Fruit fly (Drosophila melanogaster): Measurements from ENCODE around the gene NHP2.

The NHP2 gene

dm6 chr3L:14790127-14790589 lies 11.8 kb downstream of the NHP2 start (continued):
- TF ChIP-seq CG3838 (GFP tag; optimal IDR thresholded peaks at IDR 0.05): no peak
- no peak for TF ChIP-seq sr (GFP tag; IDR thresholded peaks at IDR 0.05)
- peak; percentile 88 for TF ChIP-seq Camta (GFP tag; optimal IDR thresholded peaks at IDR 0.05)
- peak; percentile 79 for TF ChIP-seq CG4404 (GFP tag; IDR thresholded peaks at IDR 0.05)
- no peak; the same call in 2 of the 3 replicates for TF ChIP-seq CG14050 (GFP tag; IDR thresholded peaks at IDR 0.05)
- TF ChIP-seq Bdp1 (GFP tag; optimal IDR thresholded peaks at IDR 0.05): peak; percentile 83
- TF ChIP-seq Sox100B (GFP tag; optimal IDR thresholded peaks at IDR 0.05): no peak
- TF ChIP-seq stc (GFP tag; IDR thresholded peaks at IDR 0.05): peak; percentile 58
- TF ChIP-seq Hsf (GFP tag; optimal IDR thresholded peaks at IDR 0.05): peak; percentile 90
- no peak for TF ChIP-seq CG15011 (GFP tag; optimal IDR thresholded peaks at IDR 0.05)
- no peak for TF ChIP-seq dmrt99B (tag; optimal IDR thresholded peaks at IDR 0.05)
- TF ChIP-seq Side (GFP tag; optimal IDR thresholded peaks at IDR 0.05): peak; percentile 87
- TF ChIP-seq CoRest (tag; optimal IDR thresholded peaks at IDR 0.05): peak; percentile 45
- no peak for TF ChIP-seq pros (GFP tag; optimal IDR thresholded peaks at IDR 0.05)
- TF ChIP-seq croc (GFP tag; conservative IDR thresholded peaks at IDR 0.05): peak; percentile 61; the same call in 2 of the 3 replicates
- peak; percentile 74; the same call in 2 of the 3 replicates for TF ChIP-seq mld (GFP tag; IDR thresholded peaks at IDR 0.05; ENCODE audit: partially characterized antibody)
- 0 out of 3 replicates have a peak, but pooled peaks have one; percentile 54 for TF ChIP-seq CG2889 (GFP tag; IDR thresholded peaks at IDR 0.05)
- TF ChIP-seq grau (tag; optimal IDR thresholded peaks at IDR 0.05): peak; percentile 67
- TF ChIP-seq ERR (GFP tag; optimal IDR thresholded peaks at IDR 0.05): peak; percentile 68
- TF ChIP-seq CG6813 (GFP tag; optimal IDR thresholded peaks at IDR 0.05): no peak
- TF ChIP-seq crc (GFP tag; optimal IDR thresholded peaks at IDR 0.05): peak; percentile 72
- TF ChIP-seq hbn (GFP tag; IDR thresholded peaks at IDR 0.05; ENCODE audit: partially characterized antibody): peak; percentile 69
- TF ChIP-seq Xbp1 (GFP tag; optimal IDR thresholded peaks at IDR 0.05): peak; percentile 83
- peak; percentile 63 for TF ChIP-seq Hr3 (GFP tag; optimal IDR thresholded peaks at IDR 0.05)
- no peak for TF ChIP-seq Jarid2 (GFP tag; optimal IDR thresholded peaks at IDR 0.05)
- peak; percentile 49 for TF ChIP-seq D19B (GFP tag; optimal IDR thresholded peaks at IDR 0.05)
- peak; percentile 88 for TF ChIP-seq CG8944 (GFP tag; optimal IDR thresholded peaks at IDR 0.05)
- TF ChIP-seq onecut (GFP tag; IDR thresholded peaks at IDR 0.05): peak; percentile 22; the same call in 1 of the 2 replicates
- TF ChIP-seq CG4617 (GFP tag; optimal IDR thresholded peaks at IDR 0.05; ENCODE audit: borderline replicate concordance): peak; percentile 98
- peak; percentile 82 for TF ChIP-seq CG11247 (GFP tag; IDR thresholded peaks at IDR 0.05)
- no peak for TF ChIP-seq CG12219 (GFP tag; optimal IDR thresholded peaks at IDR 0.05)
- TF ChIP-seq CG12942 (GFP tag; optimal IDR thresholded peaks at IDR 0.05): peak; percentile 82
- no peak for TF ChIP-seq dan (GFP tag; IDR thresholded peaks at IDR 0.05)
- no peak for TF ChIP-seq crol (GFP tag; IDR thresholded peaks at IDR 0.05)
- TF ChIP-seq ATbp (GFP tag; optimal IDR thresholded peaks at IDR 0.05): peak; percentile 33
- TF ChIP-seq bab2 (GFP tag; optimal IDR thresholded peaks at IDR 0.05): peak; percentile 79
- peak; percentile 84 for TF ChIP-seq Xrp1 (GFP tag; IDR thresholded peaks at IDR 0.05)
- no peak for TF ChIP-seq Doc2 (GFP tag; IDR thresholded peaks at IDR 0.05)
- peak; percentile 81 for TF ChIP-seq CG18476 (GFP tag; optimal IDR thresholded peaks at IDR 0.05)
- peak; percentile 13 for TF ChIP-seq cwo (GFP tag; optimal IDR thresholded peaks at IDR 0.05)
- peak; percentile 47 for TF ChIP-seq CG3995 (GFP tag; optimal IDR thresholded peaks at IDR 0.05)
- peak; percentile 76 for TF ChIP-seq CG15479 (GFP tag; optimal IDR thresholded peaks at IDR 0.05)
- TF ChIP-seq H2.0 (GFP tag; IDR thresholded peaks at IDR 0.05): peak; percentile 47; the same call in 1 of the 2 replicates
- 0 out of 4 replicates have a peak, but pooled peaks have one; percentile 33 for TF ChIP-seq chinmo (GFP tag; IDR thresholded peaks at IDR 0.05; ENCODE audit: partially characterized antibody)
- TF ChIP-seq Dfd (GFP tag; optimal IDR thresholded peaks at IDR 0.05): no peak
- TF ChIP-seq Tbp (GFP tag; optimal IDR thresholded peaks at IDR 0.05): peak; percentile 39
- TF ChIP-seq Dref (GFP tag; IDR thresholded peaks at IDR 0.05): peak; percentile 54
- TF ChIP-seq inv (GFP tag; IDR thresholded peaks at IDR 0.05; ENCODE audit: partially characterized antibody): peak; percentile 80
- no peak for TF ChIP-seq Kr (GFP tag; optimal IDR thresholded peaks at IDR 0.05)
- peak; percentile 33 for TF ChIP-seq CG17802 (tag; optimal IDR thresholded peaks at IDR 0.05)

Data from whole organism, embryonic.